Worm (Caenorhabditis elegans) whole organism, L2 larva: Measurements from ENCODE around the gene C06E1.7.

Source experiments
- C34F6.9 ChIP-seq: fragments of 150-350 bp; optimal IDR thresholded peaks from 2 replicates; lab custom pipeline; 2014; ENCODE audit warnings: missing biosample characterization, missing genetic modification characterization
- F13H6.1 ChIP-seq: sonication (generic microtip); optimal IDR thresholded peaks from 2 replicates; lab custom pipeline; 2016; ENCODE audit warnings: missing genetic modification characterization, missing compliant biosample characterization
- R02D3.7 ChIP-seq: fragments of 150-350 bp; optimal IDR thresholded peaks from 2 replicates; lab custom pipeline; 2014; ENCODE audit warnings: missing biosample characterization, missing genetic modification characterization
- Y55F3AM.14 ChIP-seq: fragments of 200-800 bp; sonication (Bioruptor generic); optimal IDR thresholded peaks from 2 replicates; lab custom pipeline; 2018; ENCODE audit warnings: mild to moderate bottlenecking, missing genetic modification characterization, missing compliant biosample characterization
- ZK546.5 ChIP-seq: sonication (generic microtip); optimal IDR thresholded peaks from 2 replicates; lab custom pipeline; 2017; ENCODE audit warnings: missing biosample characterization, missing genetic modification characterization
- aly-2 ChIP-seq: fragments of 150-350 bp; optimal IDR thresholded peaks from 2 replicates; lab custom pipeline; 2014; ENCODE audit warnings: missing biosample characterization, missing genetic modification characterization
- ama-1 ChIP-seq: fragments of 150-350 bp; optimal IDR thresholded peaks from 2 replicates; lab custom pipeline; 2018; ENCODE audit warnings: inconsistent platforms
- ceh-16 ChIP-seq: fragments of 150-350 bp; optimal IDR thresholded peaks from 2 replicates; lab custom pipeline; 2014; ENCODE audit warnings: missing biosample characterization, missing genetic modification characterization
- ceh-82 ChIP-seq: fragments of 150-350 bp; optimal IDR thresholded peaks from 2 replicates; lab custom pipeline; 2014; ENCODE audit warnings: missing biosample characterization, missing genetic modification characterization
- crh-2 ChIP-seq: sonication (generic microtip); optimal IDR thresholded peaks from 2 replicates; lab custom pipeline; 2017; ENCODE audit warnings: missing biosample characterization, missing genetic modification characterization
- egl-27 ChIP-seq: sonication (generic microtip); optimal IDR thresholded peaks from 3 replicates; lab custom pipeline; 2017; ENCODE audit warnings: missing biosample characterization, missing genetic modification reagents, missing genetic modification characterization
- elt-3 ChIP-seq: sonication (generic microtip); optimal IDR thresholded peaks from 2 replicates; lab custom pipeline; 2017; ENCODE audit warnings: missing biosample characterization, missing genetic modification characterization
- fos-1 ChIP-seq: fragments of 150-350 bp; optimal IDR thresholded peaks from 2 replicates; lab custom pipeline; 2014; ENCODE audit warnings: missing biosample characterization, missing genetic modification characterization
- gmeb-1 ChIP-seq: fragments of 150-350 bp; optimal IDR thresholded peaks from 2 replicates; lab custom pipeline; 2014; ENCODE audit warnings: missing biosample characterization, missing genetic modification characterization
- lin-11 ChIP-seq: fragments of 150-350 bp; sonication (generic microtip); optimal IDR thresholded peaks from 2 replicates; lab custom pipeline; 2014; ENCODE audit warnings: missing biosample characterization, missing genetic modification characterization, inconsistent platforms, mixed read lengths
- lsy-2 ChIP-seq, 2 experiments: fragments of 150-350 bp in 1 of 2; sonication (generic microtip) in 1 of 2; optimal IDR thresholded peaks; 2 replicates each; lab custom pipeline; 2014 to 2017; ENCODE audit warnings: missing biosample characterization in 2 of 2, missing genetic modification characterization in 2 of 2
- mab-5 ChIP-seq: fragments of 150-350 bp; optimal IDR thresholded peaks from 2 replicates; lab custom pipeline; 2014; ENCODE audit warnings: missing biosample characterization, missing genetic modification characterization
- mbf-1 ChIP-seq: sonication (generic microtip); optimal IDR thresholded peaks from 2 replicates; lab custom pipeline; 2017; ENCODE audit warnings: missing biosample characterization, missing genetic modification characterization
- mdl-1 ChIP-seq, 2 experiments: fragments of 150-350 bp in 1 of 2; sonication (generic microtip) in 1 of 2; optimal IDR thresholded peaks; 2 replicates each; lab custom pipeline; 2017; ENCODE audit warnings: missing biosample characterization in 2 of 2, missing genetic modification characterization in 2 of 2
- nhr-11 ChIP-seq: fragments of 150-350 bp; optimal IDR thresholded peaks from 2 replicates; lab custom pipeline; 2014; ENCODE audit warnings: missing biosample characterization, missing genetic modification characterization
- nhr-129 ChIP-seq: fragments of 150-350 bp; optimal IDR thresholded peaks from 2 replicates; lab custom pipeline; 2014; ENCODE audit warnings: missing biosample characterization, missing genetic modification characterization
- nhr-21 ChIP-seq: fragments of 150-350 bp; optimal IDR thresholded peaks from 2 replicates; lab custom pipeline; 2014; ENCODE audit warnings: missing biosample characterization, missing genetic modification characterization
- nhr-23 ChIP-seq: fragments of 150-350 bp; optimal IDR thresholded peaks from 2 replicates; lab custom pipeline; 2014; ENCODE audit warnings: missing biosample characterization, missing genetic modification reagents, missing genetic modification characterization
- nhr-237 ChIP-seq: fragments of 150-350 bp; optimal IDR thresholded peaks from 2 replicates; lab custom pipeline; 2014; ENCODE audit warnings: missing biosample characterization, missing genetic modification characterization
- nhr-25 ChIP-seq: fragments of 150-350 bp; sonication (generic microtip); optimal IDR thresholded peaks from 3 replicates; lab custom pipeline; 2014; ENCODE audit warnings: missing biosample characterization, missing genetic modification characterization
- nhr-6 ChIP-seq: fragments of 150-350 bp; optimal IDR thresholded peaks from 2 replicates; lab custom pipeline; 2014; ENCODE audit warnings: missing biosample characterization, missing genetic modification characterization
- nhr-77 ChIP-seq: fragments of 150-350 bp; optimal IDR thresholded peaks from 2 replicates; lab custom pipeline; 2014; ENCODE audit warnings: missing biosample characterization, missing genetic modification characterization
- peb-1 ChIP-seq: fragments of 150-350 bp; optimal IDR thresholded peaks from 2 replicates; lab custom pipeline; 2014; ENCODE audit warnings: missing biosample characterization, missing genetic modification characterization
- sem-4 ChIP-seq: fragments of 150-350 bp; optimal IDR thresholded peaks from 2 replicates; lab custom pipeline; 2014; ENCODE audit warnings: missing biosample characterization, missing genetic modification reagents, missing genetic modification characterization
- skn-1 ChIP-seq: sonication (generic microtip); optimal IDR thresholded peaks from 2 replicates; lab custom pipeline; 2017; ENCODE audit warnings: missing biosample characterization, missing genetic modification characterization
- sma-3 ChIP-seq: sonication (generic microtip); optimal IDR thresholded peaks from 2 replicates; lab custom pipeline; 2016; ENCODE audit warnings: missing genetic modification reagents, missing genetic modification characterization, missing compliant biosample characterization
- sma-9 ChIP-seq, 2 experiments: fragments of 150-350 bp in 1 of 2; sonication (generic microtip) in 1 of 2; optimal IDR thresholded peaks; 2 replicates each; lab custom pipeline; 2014 to 2016; ENCODE audit warnings: missing genetic modification characterization in 2 of 2, mild to moderate bottlenecking in 1 of 2, missing biosample characterization in 1 of 2, missing compliant biosample characterization in 1 of 2, missing genetic modification reagents in 1 of 2, moderate library complexity in 1 of 2
- snpc-4 ChIP-seq: fragments of 150-350 bp; optimal IDR thresholded peaks from 2 replicates; lab custom pipeline; 2014; ENCODE audit warnings: missing biosample characterization, missing genetic modification characterization
- unc-39 ChIP-seq: fragments of 150-350 bp; optimal IDR thresholded peaks from 2 replicates; lab custom pipeline; 2014; ENCODE audit warnings: missing biosample characterization, missing genetic modification characterization
- unc-55 ChIP-seq: fragments of 150-350 bp; sonication (generic microtip); optimal IDR thresholded peaks from 3 replicates; lab custom pipeline; 2014; ENCODE audit warnings: missing biosample characterization, missing genetic modification reagents, missing genetic modification characterization
- zag-1 ChIP-seq: fragments of 150-350 bp; optimal IDR thresholded peaks from 2 replicates; lab custom pipeline; 2014; ENCODE audit warnings: missing biosample characterization, missing genetic modification characterization
- ztf-11 ChIP-seq: sonication (generic microtip); optimal IDR thresholded peaks from 2 replicates; lab custom pipeline; 2017; ENCODE audit warnings: missing biosample characterization, missing genetic modification characterization
- ztf-4 ChIP-seq: fragments of 150-350 bp; optimal IDR thresholded peaks from 2 replicates; lab custom pipeline; 2014; ENCODE audit warnings: missing biosample characterization, missing genetic modification characterization

The C06E1.7 gene

ce11 chrIII:8605532-8605931, 12.0 kb upstream of the C06E1.7 start, which contains the start of gene C06E1.1:
TSS of gene C06E1.1 (plus strand) at chrIII:8605832.
- TF ChIP-seq ceh-16 (tag; lab: Kevin White, UChicago) (no peak), sma-3 (GFP tag; lab: Kevin White, UChicago) (no peak), zag-1 (no peak), ztf-4 (no peak), R02D3.7 (tag; lab: Kevin White, UChicago) (no peak)

- TF ChIP-seq lin-11 (tag; lab: Kevin White, UChicago) (no peak), gmeb-1 (tag; lab: Kevin White, UChicago) (no peak), nhr-23 (tag; lab: Kevin White, UChicago) (no peak), snpc-4 (tag; lab: Kevin White, UChicago) (no peak), unc-39 (no peak), mbf-1 (tag; lab: Kevin White, UChicago) (no peak), aly-2 (tag; lab: Kevin White, UChicago) (no peak), nhr-237 (tag; lab: Kevin White, UChicago) (no peak), nhr-129 (no peak), nhr-6 (tag; lab: Kevin White, UChicago) (no peak), F13H6.1 (tag; lab: Kevin White, UChicago) (no peak)
Observed at ce11 chrIII:8602148-8602547, 8.6 kb upstream of the C06E1.7 start.

- TF ChIP-seq ZK546.5 (tag; lab: Kevin White, UChicago): no peak
- TF ChIP-seq crh-2 (tag; lab: Kevin White, UChicago): peak; percentile 55
- TF ChIP-seq nhr-77 (tag; lab: Kevin White, UChicago): no peak
- TF ChIP-seq sem-4: no peak
- no peak for TF ChIP-seq nhr-6 (tag; lab: Kevin White, UChicago)
- TF ChIP-seq sma-9 (GFP tag; optimal IDR thresholded peaks at IDR 0.05; lab: Kevin White, UChicago): no peak
- TF ChIP-seq sma-9 (tag; optimal IDR thresholded peaks at IDR 0.05; lab: Kevin White, UChicago): no peak
- TF ChIP-seq elt-3 (tag; lab: Kevin White, UChicago): no peak
- TF ChIP-seq egl-27 (tag; lab: Kevin White, UChicago): peak; percentile 48
- TF ChIP-seq lin-11 (tag; lab: Kevin White, UChicago): no peak
- no peak for TF ChIP-seq fos-1 (tag; lab: Kevin White, UChicago)
- no peak for TF ChIP-seq lsy-2 (tag; optimal IDR thresholded peaks at IDR 0.05; lab: Kevin White, UChicago)
- TF ChIP-seq nhr-25: peak; percentile 15
- peak; percentile 4 for TF ChIP-seq sma-3 (GFP tag; lab: Kevin White, UChicago)
- TF ChIP-seq ama-1: no peak
- TF ChIP-seq nhr-129: peak; percentile 34
- peak; percentile 27 for TF ChIP-seq nhr-21 (tag; lab: Kevin White, UChicago)
- TF ChIP-seq nhr-11: no peak
- no peak for TF ChIP-seq mdl-1 (tag; optimal IDR thresholded peaks at IDR 0.05; lab: Kevin White, UChicago)
- no peak for TF ChIP-seq aly-2 (tag; lab: Kevin White, UChicago)
- no peak for TF ChIP-seq skn-1 (tag; lab: Kevin White, UChicago)
- TF ChIP-seq R02D3.7 (tag; lab: Kevin White, UChicago): no peak
- TF ChIP-seq Y55F3AM.14 (GFP tag; lab: Kevin White, UChicago): no peak
- TF ChIP-seq ztf-4: no peak
- no peak for TF ChIP-seq ztf-11
- no peak for TF ChIP-seq zag-1
- no peak for TF ChIP-seq C34F6.9 (tag; lab: Kevin White, UChicago)
- no peak for TF ChIP-seq snpc-4 (tag; lab: Kevin White, UChicago)
- TF ChIP-seq unc-39: no peak
- TF ChIP-seq ceh-82: no peak
Observed at ce11 chrIII:8598961-8599360, 5.4 kb upstream of the C06E1.7 start.

ce11 chrIII:8597770-8598169, 4.2 kb upstream of the C06E1.7 start, which contains the start of gene ztf-30:
TSS of gene ztf-30 (minus strand) at chrIII:8597870.
- TF ChIP-seq Y55F3AM.14 (GFP tag; lab: Kevin White, UChicago) (no peak), unc-55 (GFP tag; lab: Kevin White, UChicago) (no peak), ceh-82 (no peak), nhr-23 (tag; lab: Kevin White, UChicago) (no peak), aly-2 (tag; lab: Kevin White, UChicago) (no peak), nhr-237 (tag; lab: Kevin White, UChicago) (no peak), peb-1 (tag; lab: Kevin White, UChicago) (no peak), ama-1 (no peak), mab-5 (tag; lab: Kevin White, UChicago) (no peak), nhr-129 (no peak), R02D3.7 (tag; lab: Kevin White, UChicago) (no peak)
